Worm (Caenorhabditis elegans) whole organism, mixed stage, embryonic: Measurements from ENCODE around the gene dkc-1.

Source experiments
- blmp-1 ChIP-seq: fragments of 150-350 bp; optimal IDR thresholded peaks from 2 replicates; lab custom pipeline; 2014; ENCODE audit warnings: missing biosample characterization, missing genetic modification characterization
- ces-1 ChIP-seq: fragments of 150-350 bp; optimal IDR thresholded peaks from 2 replicates; lab custom pipeline; 2014; ENCODE audit warnings: missing biosample characterization, missing genetic modification reagents, missing genetic modification characterization
- ham-2 ChIP-seq: fragments of 200-800 bp; sonication (Bioruptor generic); optimal IDR thresholded peaks from 2 replicates; lab custom pipeline; 2018; ENCODE audit warnings: mild to moderate bottlenecking, missing genetic modification characterization, missing compliant biosample characterization
- lsy-2 ChIP-seq: fragments of 150-350 bp; optimal IDR thresholded peaks from 2 replicates; lab custom pipeline; 2014; ENCODE audit warnings: missing biosample characterization, missing genetic modification characterization
- nhr-76 ChIP-seq: sonication (generic microtip); optimal IDR thresholded peaks from 2 replicates; lab custom pipeline; 2017; ENCODE audit warnings: missing biosample characterization, missing genetic modification characterization
- unc-39 ChIP-seq: fragments of 150-350 bp; optimal IDR thresholded peaks from 2 replicates; lab custom pipeline; 2014; ENCODE audit warnings: missing biosample characterization, missing genetic modification characterization
- unc-62 ChIP-seq: fragments of 150-350 bp; optimal IDR thresholded peaks from 2 replicates; lab custom pipeline; 2014; ENCODE audit warnings: missing biosample characterization, missing genetic modification reagents, missing genetic modification characterization
- ztf-11 ChIP-seq: fragments of 150-350 bp; optimal IDR thresholded peaks from 2 replicates; lab custom pipeline; 2014; ENCODE audit warnings: missing biosample characterization, missing genetic modification characterization

- no peak for TF ChIP-seq blmp-1 (tag; lab: Kevin White, UChicago)
- no peak for TF ChIP-seq ham-2 (GFP tag; lab: Kevin White, UChicago)
- no peak for TF ChIP-seq lsy-2 (tag; lab: Kevin White, UChicago)
- no peak for TF ChIP-seq unc-39 (tag; lab: Kevin White, UChicago)
- no peak for TF ChIP-seq ces-1 (GFP tag; lab: Kevin White, UChicago)
- no peak for TF ChIP-seq ztf-11 (tag; lab: Kevin White, UChicago)
- TF ChIP-seq unc-62 (GFP tag; lab: Kevin White, UChicago), result no peak
- TF ChIP-seq nhr-76 (tag; lab: Kevin White, UChicago), result no peak
Measured at ce11 chrIII:10791233-10791632, 43.0 kb downstream of the dkc-1 start.
